Fruit fly (Drosophila melanogaster): Measurements from ENCODE around the gene wat.

wat gene

dm6 chr3R:29004884-29005621, 15.2 kb downstream of the wat start (continued):
- peak; percentile 39 for TF ChIP-seq phol (tag; optimal IDR thresholded peaks at IDR 0.05)
- peak; percentile 14 for TF ChIP-seq Ssrp (tag; optimal IDR thresholded peaks at IDR 0.05)
- TF ChIP-seq sisA (GFP tag; IDR thresholded peaks at IDR 0.05): peak; percentile 27; the same call in 1 of the 2 replicates
- no peak for TF ChIP-seq CG4360 (GFP tag; IDR thresholded peaks at IDR 0.05)
- peak; percentile 88 for TF ChIP-seq sens (GFP tag)
- peak; percentile 7 for TF ChIP-seq CG1233 (GFP tag; optimal IDR thresholded peaks at IDR 0.05)
- no peak for TF ChIP-seq CG10431 (GFP tag; optimal IDR thresholded peaks at IDR 0.05)
- TF ChIP-seq Dref (GFP tag; IDR thresholded peaks at IDR 0.05): 0 out of 2 replicates have a peak, but pooled peaks have one; percentile 11
- peak; percentile 45; the same call in 1 of the 3 replicates for TF ChIP-seq CG14050 (GFP tag; IDR thresholded peaks at IDR 0.05)
- TF ChIP-seq CG4820 (GFP tag; optimal IDR thresholded peaks at IDR 0.05): peak; percentile 8
- TF ChIP-seq CG7928 (GFP tag; optimal IDR thresholded peaks at IDR 0.05): no peak
- peak; percentile 21 for TF ChIP-seq CG18764 (GFP tag; optimal IDR thresholded peaks at IDR 0.05)
- TF ChIP-seq hkb (optimal IDR thresholded peaks at IDR 0.05): no peak
- TF ChIP-seq hkb (GFP tag; IDR thresholded peaks at IDR 0.05): 0 out of 2 replicates have a peak, but pooled peaks have one; percentile 25
- TF ChIP-seq run (tag; optimal IDR thresholded peaks at IDR 0.05): no peak
- TF ChIP-seq ind (GFP tag; optimal IDR thresholded peaks at IDR 0.05): peak; percentile 33
- peak; percentile 1 for TF ChIP-seq Camta (GFP tag; optimal IDR thresholded peaks at IDR 0.05)
- no peak for TF ChIP-seq ken (GFP tag; IDR thresholded peaks at IDR 0.05)
- TF ChIP-seq Blimp-1 (GFP tag; optimal IDR thresholded peaks at IDR 0.05): peak; percentile 40
- TF ChIP-seq ERR (GFP tag; optimal IDR thresholded peaks at IDR 0.05): no peak
- TF ChIP-seq Dek (tag; optimal IDR thresholded peaks at IDR 0.05): no peak
- no peak for TF ChIP-seq repo (GFP tag; optimal IDR thresholded peaks at IDR 0.05)
- no peak for TF ChIP-seq HmgD (GFP tag; optimal IDR thresholded peaks at IDR 0.05)
- peak; percentile 67 for TF ChIP-seq CG17359 (tag; optimal IDR thresholded peaks at IDR 0.05)
- no peak for TF ChIP-seq zf30C (GFP tag; optimal IDR thresholded peaks at IDR 0.05)
- no peak for TF ChIP-seq Dip2 (GFP tag; IDR thresholded peaks at IDR 0.05)
- no peak for TF ChIP-seq CG43689 (GFP tag; IDR thresholded peaks at IDR 0.05)
- TF ChIP-seq CG6689 (GFP tag; IDR thresholded peaks at IDR 0.05): peak; percentile 32; the same call in 1 of the 2 replicates
- TF ChIP-seq CG4730 (GFP tag; IDR thresholded peaks at IDR 0.05): 0 out of 2 replicates have a peak, but pooled peaks have one; percentile 14
- TF ChIP-seq CG30403 (GFP tag; optimal IDR thresholded peaks at IDR 0.05): peak; percentile 39
- peak; percentile 51 for TF ChIP-seq Oli (tag; optimal IDR thresholded peaks at IDR 0.05)
- 0 out of 3 replicates have a peak, but pooled peaks have one; percentile 48 for TF ChIP-seq ci (GFP tag; IDR thresholded peaks at IDR 0.05)
- peak; percentile 35 for TF ChIP-seq CG18262 (tag; optimal IDR thresholded peaks at IDR 0.05)
- peak; percentile 34 for TF ChIP-seq CG2120 (GFP tag; optimal IDR thresholded peaks at IDR 0.05)
- no peak for TF ChIP-seq Sry-δ (GFP tag; optimal IDR thresholded peaks at IDR 0.05)
- TF ChIP-seq Myb (GFP tag; optimal IDR thresholded peaks at IDR 0.05): no peak
- no peak for TF ChIP-seq CG10654 (GFP tag; optimal IDR thresholded peaks at IDR 0.05)
- TF ChIP-seq E2f1 (GFP tag; IDR thresholded peaks at IDR 0.05): peak; percentile 47; the same call in 1 of the 2 replicates
- no peak for TF ChIP-seq CG8290 (GFP tag; optimal IDR thresholded peaks at IDR 0.05)
- peak in 1 of 2 experiments; percentile 49 for TF ChIP-seq CG8290 (tag; optimal IDR thresholded peaks at IDR 0.05)
- peak; percentile 12 for TF ChIP-seq CG10267 (tag; optimal IDR thresholded peaks at IDR 0.05)
- TF ChIP-seq CG10209 (GFP tag; optimal IDR thresholded peaks at IDR 0.05): no peak
- peak; percentile 50; the same call in 1 of the 2 replicates for TF ChIP-seq Rfx (GFP tag; IDR thresholded peaks at IDR 0.05)
- no peak for TF ChIP-seq TFAM (GFP tag; optimal IDR thresholded peaks at IDR 0.05)
- TF ChIP-seq PHDP (tag; optimal IDR thresholded peaks at IDR 0.05): peak; percentile 41
- peak; percentile 40 for TF ChIP-seq CG12391 (tag; optimal IDR thresholded peaks at IDR 0.05)
- TF ChIP-seq dimm (GFP tag; IDR thresholded peaks at IDR 0.05): peak; percentile 8; the same call in 1 of the 2 replicates
- TF ChIP-seq slbo (GFP tag; IDR thresholded peaks at IDR 0.05): peak; percentile 62
- TF ChIP-seq unpg (GFP tag; optimal IDR thresholded peaks at IDR 0.05): peak; percentile 43
- TF ChIP-seq Hsf (GFP tag; optimal IDR thresholded peaks at IDR 0.05): peak; percentile 17
- TF ChIP-seq Fer3 (tag; optimal IDR thresholded peaks at IDR 0.05): peak; percentile 1

All from whole organism, embryonic.